Fruit fly (Drosophila melanogaster): ENCODE measurements around the gene CG32295.

Gene CG32295

dm6 chr3L:2536969-2537600 lies 10.3 kb upstream of the CG32295 start:
- TF ChIP-seq Hnf4 (GFP tag; optimal IDR thresholded peaks at IDR 0.05) (peak; percentile 20), Abd-B (GFP tag; optimal IDR thresholded peaks at IDR 0.05) (no peak), Hr78 (GFP tag; optimal IDR thresholded peaks at IDR 0.05) (no peak), foxo (GFP tag; optimal IDR thresholded peaks at IDR 0.05) (peak in 1 of 2 experiments; percentile 6)

- TF ChIP-seq Hr83 (GFP tag; optimal IDR thresholded peaks at IDR 0.05; ENCODE audit: poor library complexity, severe bottlenecking) = no peak
- TF ChIP-seq N (GFP tag; optimal IDR thresholded peaks at IDR 0.05) = no peak
- TF ChIP-seq lola (GFP tag; optimal IDR thresholded peaks at IDR 0.05) = no peak
- TF ChIP-seq sage (GFP tag; optimal IDR thresholded peaks at IDR 0.05) = peak; percentile 19
- peak; percentile 82 for TF ChIP-seq ey (GFP tag; optimal IDR thresholded peaks at IDR 0.05)
- TF ChIP-seq h (GFP tag; optimal IDR thresholded peaks at IDR 0.05) = peak; percentile 69
- TF ChIP-seq br (GFP tag; optimal IDR thresholded peaks at IDR 0.05) = peak; percentile 13
- TF ChIP-seq woc (GFP tag; optimal IDR thresholded peaks at IDR 0.05) = peak; percentile 16
- peak; percentile 27 for TF ChIP-seq Sp1 (GFP tag; optimal IDR thresholded peaks at IDR 0.05)
- TF ChIP-seq foxo (GFP tag; optimal IDR thresholded peaks at IDR 0.05) = peak in 1 of 2 experiments; percentile 52
- TF ChIP-seq HLH106 (tag; optimal IDR thresholded peaks at IDR 0.05) = peak; percentile 60
- TF ChIP-seq fru (GFP tag; optimal IDR thresholded peaks at IDR 0.05) = peak; percentile 54
- TF ChIP-seq Myc (optimal IDR thresholded peaks at IDR 0.05) = no peak
- TF ChIP-seq rgr (GFP tag; optimal IDR thresholded peaks at IDR 0.05) = peak; percentile 67
- TF ChIP-seq Dif (GFP tag; optimal IDR thresholded peaks at IDR 0.05; ENCODE audit: partially characterized antibody) = no peak
- TF ChIP-seq GATAd (GFP tag; optimal IDR thresholded peaks at IDR 0.05) = no peak
- peak; percentile 29 for TF ChIP-seq Hnf4 (GFP tag; optimal IDR thresholded peaks at IDR 0.05)
- TF ChIP-seq CG32264 (GFP tag; optimal IDR thresholded peaks at IDR 0.05) = peak; percentile 23
- peak; percentile 51 for TF ChIP-seq psq (GFP tag; optimal IDR thresholded peaks at IDR 0.05)
- TF ChIP-seq dmrt93B (GFP tag; optimal IDR thresholded peaks at IDR 0.05) = peak; percentile 11
- peak; percentile 50 for TF ChIP-seq OdsH (GFP tag; optimal IDR thresholded peaks at IDR 0.05)
- no peak for TF ChIP-seq jim (GFP tag; optimal IDR thresholded peaks at IDR 0.05)
- TF ChIP-seq Vsx2 (GFP tag; optimal IDR thresholded peaks at IDR 0.05; ENCODE audit: partially characterized antibody) = no peak
These were observed 6.9 kb upstream of the CG32295 start for dm6 chr3L:2533732-2534073.

dm6 chr3L:2533000-2533731 lies 6.4 kb upstream of the CG32295 start:
- no peak for TF ChIP-seq Dif (GFP tag; optimal IDR thresholded peaks at IDR 0.05; ENCODE audit: partially characterized antibody)
- TF ChIP-seq brk (GFP tag; optimal IDR thresholded peaks at IDR 0.05) = no peak
- TF ChIP-seq foxo (GFP tag; optimal IDR thresholded peaks at IDR 0.05) = no peak
- TF ChIP-seq CG32264 (GFP tag; optimal IDR thresholded peaks at IDR 0.05) = no peak
- TF ChIP-seq N (GFP tag; optimal IDR thresholded peaks at IDR 0.05) = no peak
- peak; percentile 20 for TF ChIP-seq Sp1 (GFP tag; optimal IDR thresholded peaks at IDR 0.05)
- no peak for TF ChIP-seq woc (GFP tag; optimal IDR thresholded peaks at IDR 0.05)
- TF ChIP-seq psq (GFP tag; optimal IDR thresholded peaks at IDR 0.05) = no peak
- TF ChIP-seq Hr83 (GFP tag; optimal IDR thresholded peaks at IDR 0.05; ENCODE audit: poor library complexity, severe bottlenecking) = no peak
- no peak for TF ChIP-seq ey (GFP tag; optimal IDR thresholded peaks at IDR 0.05)
- TF ChIP-seq Mio (GFP tag; optimal IDR thresholded peaks at IDR 0.05) = no peak
- TF ChIP-seq HLH106 (tag; optimal IDR thresholded peaks at IDR 0.05) = peak; percentile 52
- TF ChIP-seq Rel (GFP tag; optimal IDR thresholded peaks at IDR 0.05) = no peak
- peak; percentile 91 for TF ChIP-seq Rel (tag; optimal IDR thresholded peaks at IDR 0.05)
- TF ChIP-seq fru (GFP tag; optimal IDR thresholded peaks at IDR 0.05) = peak; percentile 25
- no peak for TF ChIP-seq Abd-B (GFP tag; optimal IDR thresholded peaks at IDR 0.05)
- TF ChIP-seq Myc (optimal IDR thresholded peaks at IDR 0.05) = no peak
- peak; percentile 30 for TF ChIP-seq dmrt93B (GFP tag; optimal IDR thresholded peaks at IDR 0.05)
- no peak for TF ChIP-seq sage (GFP tag; optimal IDR thresholded peaks at IDR 0.05)
- TF ChIP-seq GATAd (GFP tag; optimal IDR thresholded peaks at IDR 0.05) = no peak
- TF ChIP-seq Dfd (GFP tag; optimal IDR thresholded peaks at IDR 0.05) = no peak
- TF ChIP-seq CrebA (GFP tag; optimal IDR thresholded peaks at IDR 0.05; ENCODE audit: borderline replicate concordance) = no peak
- TF ChIP-seq h (GFP tag; optimal IDR thresholded peaks at IDR 0.05) = peak; percentile 45

- no peak for TF ChIP-seq Myc (optimal IDR thresholded peaks at IDR 0.05)
- no peak for TF ChIP-seq Vsx2 (GFP tag; optimal IDR thresholded peaks at IDR 0.05; ENCODE audit: partially characterized antibody)
- TF ChIP-seq ey (GFP tag; optimal IDR thresholded peaks at IDR 0.05) = no peak
- TF ChIP-seq tai (GFP tag; optimal IDR thresholded peaks at IDR 0.05) = no peak
- no peak for TF ChIP-seq br (GFP tag; optimal IDR thresholded peaks at IDR 0.05)
- TF ChIP-seq dmrt93B (GFP tag; optimal IDR thresholded peaks at IDR 0.05) = no peak
- TF ChIP-seq Sp1 (GFP tag; optimal IDR thresholded peaks at IDR 0.05) = no peak
- no peak for TF ChIP-seq Hr78 (GFP tag; optimal IDR thresholded peaks at IDR 0.05)
- TF ChIP-seq CG32264 (GFP tag; optimal IDR thresholded peaks at IDR 0.05) = no peak
- no peak for TF ChIP-seq Dif (GFP tag; optimal IDR thresholded peaks at IDR 0.05; ENCODE audit: partially characterized antibody)
- no peak for TF ChIP-seq h (GFP tag; optimal IDR thresholded peaks at IDR 0.05)
- TF ChIP-seq CG9705 (GFP tag; optimal IDR thresholded peaks at IDR 0.05) = no peak
- no peak for TF ChIP-seq pan (optimal IDR thresholded peaks at IDR 0.05)
- TF ChIP-seq CrebA (GFP tag; optimal IDR thresholded peaks at IDR 0.05; ENCODE audit: borderline replicate concordance) = no peak
- no peak for TF ChIP-seq brk (GFP tag; optimal IDR thresholded peaks at IDR 0.05)
- TF ChIP-seq Hnf4 (GFP tag; optimal IDR thresholded peaks at IDR 0.05) = no peak
- no peak for TF ChIP-seq sv (GFP tag; optimal IDR thresholded peaks at IDR 0.05)
- TF ChIP-seq sage (GFP tag; optimal IDR thresholded peaks at IDR 0.05) = no peak
- no peak for TF ChIP-seq Hr83 (GFP tag; optimal IDR thresholded peaks at IDR 0.05; ENCODE audit: poor library complexity, severe bottlenecking)
- no peak for TF ChIP-seq HLH106 (tag; optimal IDR thresholded peaks at IDR 0.05)
These were observed 5.6 kb upstream of the CG32295 start for dm6 chr3L:2532377-2532776.

All from whole organism, wandering third instar larva.